Worm (Caenorhabditis elegans) whole organism, early embryonic: ENCODE measurements around the gene rps-29.

Experiments used
- B0310.2 ChIP-seq: sonication (generic microtip); optimal IDR thresholded peaks from 2 replicates; lab custom pipeline; 2016; ENCODE audit warnings: mild to moderate bottlenecking, missing genetic modification characterization, missing compliant biosample characterization
- F13C5.2 ChIP-seq: sonication (generic microtip); optimal IDR thresholded peaks from 2 replicates; lab custom pipeline; 2017; ENCODE audit warnings: mild to moderate bottlenecking, missing genetic modification characterization, inconsistent platforms, missing compliant biosample characterization
- aly-1 ChIP-seq: sonication (generic microtip); optimal IDR thresholded peaks from 2 replicates; lab custom pipeline; 2016; ENCODE audit warnings: missing genetic modification characterization, missing compliant biosample characterization
- ama-1 ChIP-seq: fragments of 150-350 bp; optimal IDR thresholded peaks from 2 replicates; lab custom pipeline; 2014
- ceh-13 ChIP-seq: fragments of 200-800 bp; sonication (Bioruptor generic); optimal IDR thresholded peaks from 2 replicates; lab custom pipeline; 2018; ENCODE audit warnings: mild to moderate bottlenecking, missing genetic modification characterization, missing compliant biosample characterization
- ceh-36 ChIP-seq: sonication (generic microtip); optimal IDR thresholded peaks from 2 replicates; lab custom pipeline; 2016; ENCODE audit warnings: missing genetic modification characterization, inconsistent platforms, missing compliant biosample characterization
- ets-7 ChIP-seq: sonication (generic microtip); optimal IDR thresholded peaks from 2 replicates; lab custom pipeline; 2016; ENCODE audit warnings: missing genotype, missing genetic modification characterization, missing compliant biosample characterization
- flt-1 ChIP-seq: fragments of 200-800 bp; sonication (Bioruptor generic); IDR thresholded peaks from 2 replicates; pipeline ENCODE4 v1.3.6; 2022; ENCODE audit warnings: missing genetic modification characterization, missing compliant biosample characterization
- hmbx-1 ChIP-seq: sonication (generic microtip); optimal IDR thresholded peaks from 2 replicates; lab custom pipeline; 2016; ENCODE audit warnings: mild to moderate bottlenecking, missing genetic modification characterization, missing compliant biosample characterization
- hmg-4 ChIP-seq: fragments of 200-800 bp; sonication (Bioruptor generic); optimal IDR thresholded peaks from 2 replicates; lab custom pipeline; 2018; ENCODE audit warnings: mild to moderate bottlenecking, missing genetic modification characterization, missing compliant biosample characterization
- hnd-1 ChIP-seq: sonication (generic microtip); optimal IDR thresholded peaks from 2 replicates; lab custom pipeline; 2016; ENCODE audit warnings: missing genetic modification characterization, missing compliant biosample characterization
- pes-1 ChIP-seq: fragments of 200-800 bp; sonication (Bioruptor generic); IDR thresholded peaks from 2 replicates; pipeline ENCODE4 v1.3.6; 2022; ENCODE audit warnings: missing genetic modification reagents, missing genetic modification characterization, missing compliant biosample characterization
- scrt-1 ChIP-seq: fragments of 200-800 bp; sonication (Bioruptor generic); IDR thresholded peaks from 2 replicates; pipeline ENCODE4 v1.3.6; 2022; ENCODE audit warnings: missing genetic modification characterization, missing compliant biosample characterization
- sea-1 ChIP-seq: fragments of 200-800 bp; sonication (Bioruptor generic); conservative IDR thresholded peaks from 2 replicates; pipeline ENCODE4 v1.3.6; 2022; ENCODE audit warnings: missing genetic modification characterization, missing compliant biosample characterization
- tbx-11 ChIP-seq: fragments of 200-800 bp; sonication (Bioruptor generic); IDR thresholded peaks from 2 replicates; pipeline ENCODE4 v1.3.6; 2022; ENCODE audit warnings: missing genetic modification characterization, missing compliant biosample characterization
- tbx-37 ChIP-seq: fragments of 200-800 bp; sonication (Bioruptor generic); conservative IDR thresholded peaks from 2 replicates; pipeline ENCODE4 v1.3.6; 2022; ENCODE audit warnings: missing genetic modification reagents, missing genetic modification characterization, missing compliant biosample characterization
- tra-4 ChIP-seq: sonication (generic microtip); optimal IDR thresholded peaks from 2 replicates; lab custom pipeline; 2017; ENCODE audit warnings: missing genetic modification characterization, missing compliant biosample characterization

rps-29 gene

ce11 chrIII:794984-795596, 990 bp downstream of the rps-29 start, which contains the start of gene trpp-11:
TSS of gene trpp-11 (plus strand) at chrIII:795136.
- TF ChIP-seq sea-1 (GFP tag; lab: Robert Waterston, UW) (no peak), hnd-1 (no peak), ceh-36 (tag; lab: Kevin White, UChicago) (no peak), tbx-11 (no peak), scrt-1 (GFP tag; lab: Robert Waterston, UW) (no peak), flt-1 (GFP tag; lab: Robert Waterston, UW) (no peak), pes-1 (GFP tag; lab: Robert Waterston, UW) (no peak), ets-7 (tag; lab: Kevin White, UChicago) (no peak), hmbx-1 (no peak), B0310.2 (no peak), ceh-13 (no peak), hmg-4 (GFP tag; lab: Kevin White, UChicago) (no peak), F13C5.2 (no peak)

ce11 chrIII:797507-797906, 3.4 kb downstream of the rps-29 start:
- TF ChIP-seq hmbx-1 (no peak), sea-1 (GFP tag; lab: Robert Waterston, UW) (no peak), tbx-37 (no peak), ama-1 (lab: Kevin White, UChicago) (no peak), scrt-1 (GFP tag; lab: Robert Waterston, UW) (no peak), flt-1 (GFP tag; lab: Robert Waterston, UW) (no peak)

ce11 chrIII:802041-802440, 7.9 kb downstream of the rps-29 start:
- TF ChIP-seq aly-1 (tag; lab: Kevin White, UChicago) = no peak
- TF ChIP-seq ets-7 (tag; lab: Kevin White, UChicago) = no peak
- no peak for TF ChIP-seq sea-1 (GFP tag; lab: Robert Waterston, UW)
- no peak for TF ChIP-seq ceh-36 (tag; lab: Kevin White, UChicago)
- no peak for TF ChIP-seq F13C5.2
- TF ChIP-seq tra-4 = no peak
- TF ChIP-seq hmbx-1 = no peak
- TF ChIP-seq hnd-1 = no peak
- no peak for TF ChIP-seq flt-1 (GFP tag; lab: Robert Waterston, UW)
- TF ChIP-seq pes-1 (GFP tag; lab: Robert Waterston, UW) = no peak
- no peak for TF ChIP-seq B0310.2
- no peak for TF ChIP-seq tbx-37

- TF ChIP-seq hmg-4 (GFP tag; lab: Kevin White, UChicago) = no peak
- no peak for TF ChIP-seq tra-4
- no peak for TF ChIP-seq F13C5.2
- no peak for TF ChIP-seq hnd-1
- no peak for TF ChIP-seq scrt-1 (GFP tag; lab: Robert Waterston, UW)
- TF ChIP-seq ceh-13 = no peak
- TF ChIP-seq tbx-11 = no peak
- TF ChIP-seq hmbx-1 = no peak
- no peak for TF ChIP-seq B0310.2
- no peak for TF ChIP-seq aly-1 (tag; lab: Kevin White, UChicago)
Observed at ce11 chrIII:811544-811943, 17.4 kb downstream of the rps-29 start, which contains the start of gene daf-7. TSS of gene daf-7 (plus strand) at chrIII:811844.

ce11 chrIII:815845-816244, 21.7 kb downstream of the rps-29 start, which contains the start of gene dac-1:
TSS of gene dac-1 (plus strand) at chrIII:816145.
- no peak for TF ChIP-seq sea-1 (GFP tag; lab: Robert Waterston, UW)

ce11 chrIII:819313-819712, 25.2 kb downstream of the rps-29 start:
- no peak for TF ChIP-seq ets-7 (tag; lab: Kevin White, UChicago)
- TF ChIP-seq B0310.2 = no peak
- TF ChIP-seq hmg-4 (GFP tag; lab: Kevin White, UChicago) = no peak
- TF ChIP-seq F13C5.2 = no peak
- TF ChIP-seq hmbx-1 = no peak
- TF ChIP-seq tbx-11 = no peak
- TF ChIP-seq flt-1 (GFP tag; lab: Robert Waterston, UW) = no peak
- TF ChIP-seq ama-1 (lab: Kevin White, UChicago) = no peak
- TF ChIP-seq sea-1 (GFP tag; lab: Robert Waterston, UW) = no peak
- no peak for TF ChIP-seq hnd-1
- no peak for TF ChIP-seq aly-1 (tag; lab: Kevin White, UChicago)
- TF ChIP-seq ceh-13 = no peak
- no peak for TF ChIP-seq pes-1 (GFP tag; lab: Robert Waterston, UW)
- no peak for TF ChIP-seq scrt-1 (GFP tag; lab: Robert Waterston, UW)
- TF ChIP-seq tbx-37 = no peak
- TF ChIP-seq tra-4 = no peak
- no peak for TF ChIP-seq ceh-36 (tag; lab: Kevin White, UChicago)

ce11 chrIII:822546-823272, 28.6 kb downstream of the rps-29 start, which contains the start of gene clec-149:
TSS of gene clec-149 (plus strand) at chrIII:823222.
- TF ChIP-seq tbx-37 (no peak), ceh-13 (no peak), hmg-4 (GFP tag; lab: Kevin White, UChicago) (no peak), tbx-11 (no peak), hmbx-1 (no peak), F13C5.2 (no peak), aly-1 (tag; lab: Kevin White, UChicago) (no peak), pes-1 (GFP tag; lab: Robert Waterston, UW) (no peak), ama-1 (lab: Kevin White, UChicago) (no peak), scrt-1 (GFP tag; lab: Robert Waterston, UW) (no peak)

ce11 chrIII:825256-825655, 31.2 kb downstream of the rps-29 start:
- no peak for TF ChIP-seq sea-1 (GFP tag; lab: Robert Waterston, UW)
- no peak for TF ChIP-seq ceh-36 (tag; lab: Kevin White, UChicago)
- no peak for TF ChIP-seq tbx-11
- TF ChIP-seq ama-1 (lab: Kevin White, UChicago) = no peak
- no peak for TF ChIP-seq B0310.2
- TF ChIP-seq tra-4 = no peak
- no peak for TF ChIP-seq ets-7 (tag; lab: Kevin White, UChicago)
- TF ChIP-seq pes-1 (GFP tag; lab: Robert Waterston, UW) = no peak
- no peak for TF ChIP-seq hnd-1
- TF ChIP-seq tbx-37 = no peak
- no peak for TF ChIP-seq ceh-13
- TF ChIP-seq aly-1 (tag; lab: Kevin White, UChicago) = no peak
